Fruit fly (Drosophila melanogaster): Measurements from ENCODE around the gene Taf10b.
A peak's percentile ranks its signal among the peaks of the same experiment; 100 is the strongest.

The Taf10b gene

DNA sequence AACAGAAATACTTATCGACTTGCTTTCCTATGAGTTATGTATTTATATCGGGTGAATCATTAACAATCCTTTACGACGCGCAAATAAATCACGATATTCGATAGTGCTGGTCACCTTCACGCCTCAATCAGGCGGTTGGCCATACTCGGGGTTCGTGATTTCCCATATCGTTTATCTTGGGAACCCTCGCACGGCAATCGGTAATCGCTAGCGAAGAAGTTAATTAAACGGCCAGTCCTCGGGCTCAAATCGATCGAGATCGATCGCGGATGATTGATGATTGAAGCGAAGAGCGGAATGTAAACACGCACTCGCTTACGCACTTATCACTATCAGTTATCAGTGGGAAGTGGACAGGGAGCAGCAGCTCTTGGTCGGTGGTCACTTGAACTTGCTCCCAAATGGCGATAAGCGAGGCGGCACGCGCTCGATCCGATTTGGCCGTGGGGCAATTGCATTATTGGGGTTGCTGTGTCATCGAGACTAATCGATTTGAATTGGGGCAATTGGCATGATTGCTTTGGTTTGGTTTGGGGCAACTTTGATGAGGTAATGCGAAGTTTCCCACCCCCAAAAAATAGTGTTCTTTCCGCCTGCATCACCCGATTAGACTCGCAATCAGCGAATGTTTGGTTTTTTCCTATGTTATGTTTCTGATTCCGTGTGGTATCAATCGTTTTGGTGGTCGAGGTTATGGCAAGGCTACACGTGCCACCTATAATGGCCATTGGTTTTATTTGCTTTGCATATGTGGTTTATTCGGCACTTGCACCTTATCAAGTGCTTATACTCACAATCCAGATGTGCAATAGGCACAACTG is 33.5 kb upstream of the Taf10b start (continued):
- TF ChIP-seq scrt (GFP tag; optimal IDR thresholded peaks at IDR 0.05) (no peak), Lim3 (GFP tag; IDR thresholded peaks at IDR 0.05) (peak; percentile 63; the same call in 1 of the 2 replicates), pb (GFP tag; optimal IDR thresholded peaks at IDR 0.05) (no peak), H15 (GFP tag; IDR thresholded peaks at IDR 0.05) (no peak), Pdp1 (GFP tag; optimal IDR thresholded peaks at IDR 0.05) (peak in 1 of 2 experiments; percentile 25), twi (tag; optimal IDR thresholded peaks at IDR 0.05) (no peak), YL-1 (GFP tag; optimal IDR thresholded peaks at IDR 0.05) (no peak), sd (tag; optimal IDR thresholded peaks at IDR 0.05) (peak; percentile 70), CG5180 (GFP tag; optimal IDR thresholded peaks at IDR 0.05) (peak; percentile 11), ems (GFP tag; optimal IDR thresholded peaks at IDR 0.05) (no peak), hth (optimal IDR thresholded peaks at IDR 0.05) (no peak), salm (tag; optimal IDR thresholded peaks at IDR 0.05) (no peak), cwo (GFP tag; optimal IDR thresholded peaks at IDR 0.05) (peak; percentile 83), nerfin-1 (tag; optimal IDR thresholded peaks at IDR 0.05) (no peak), chif (GFP tag; optimal IDR thresholded peaks at IDR 0.05) (no peak), CG18011 (GFP tag; optimal IDR thresholded peaks at IDR 0.05) (no peak), grau (tag; optimal IDR thresholded peaks at IDR 0.05) (no peak), CG9817 (tag; optimal IDR thresholded peaks at IDR 0.05) (no peak), CG16813 (GFP tag; IDR thresholded peaks at IDR 0.05; ENCODE audit: partially characterized antibody) (no peak), GATAe (GFP tag; conservative IDR thresholded peaks at IDR 0.05) (peak; percentile 26; the same call in 1 of the 2 replicates), Deaf1 (tag; optimal IDR thresholded peaks at IDR 0.05) (peak; percentile 15), CG11093 (GFP tag; IDR thresholded peaks at IDR 0.05) (no peak), CG6654 (GFP tag; optimal IDR thresholded peaks at IDR 0.05) (no peak), tio (GFP tag; optimal IDR thresholded peaks at IDR 0.05) (no peak), Hmr (GFP tag; optimal IDR thresholded peaks at IDR 0.05) (no peak), shn (GFP tag; optimal IDR thresholded peaks at IDR 0.05) (no peak), usp (GFP tag; optimal IDR thresholded peaks at IDR 0.05) (no peak), lab (GFP tag; optimal IDR thresholded peaks at IDR 0.05) (peak; percentile 90), CG8388 (GFP tag; optimal IDR thresholded peaks at IDR 0.05) (no peak), h (optimal IDR thresholded peaks at IDR 0.05) (no peak), CG18599 (GFP tag; optimal IDR thresholded peaks at IDR 0.05) (peak; percentile 44), CG10366 (GFP tag; IDR thresholded peaks at IDR 0.05) (no peak), exex (tag; optimal IDR thresholded peaks at IDR 0.05) (peak; percentile 93), CG15011 (GFP tag; optimal IDR thresholded peaks at IDR 0.05) (no peak), CG12769 (tag; optimal IDR thresholded peaks at IDR 0.05) (peak; percentile 47), CG31224 (GFP tag; IDR thresholded peaks at IDR 0.05) (no peak), CG3995 (GFP tag; optimal IDR thresholded peaks at IDR 0.05) (peak; percentile 66), Dfd (GFP tag; optimal IDR thresholded peaks at IDR 0.05) (no peak), CG12942 (GFP tag; optimal IDR thresholded peaks at IDR 0.05) (no peak), ash1 (GFP tag; optimal IDR thresholded peaks at IDR 0.05) (no peak), CG7987 (GFP tag; optimal IDR thresholded peaks at IDR 0.05) (peak; percentile 82)

All from whole organism, embryonic.